Worm (Caenorhabditis elegans): ENCODE results near the gene snx-17.

DNA sequence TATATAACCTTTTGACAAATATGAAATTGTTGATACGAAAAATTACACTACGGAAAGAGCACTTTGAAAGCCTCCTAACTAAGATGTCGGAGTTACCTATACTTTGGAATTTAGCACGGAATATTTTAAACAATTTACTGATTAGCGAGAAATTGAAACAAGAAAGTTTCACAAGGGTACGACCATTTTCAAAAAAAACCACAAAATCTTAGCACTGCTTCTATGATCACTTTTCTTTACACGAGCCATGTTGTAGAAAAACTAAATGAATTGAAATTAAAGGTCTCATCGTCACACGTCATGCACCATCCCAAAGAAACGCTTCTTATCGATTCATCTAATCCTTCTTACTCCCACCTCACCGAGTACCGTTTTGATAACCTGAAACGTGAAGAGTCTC is 12.7 kb upstream of the snx-17 start, which contains the start of gene F09A5.2:
- TF ChIP-seq nhr-25 (tag; optimal IDR thresholded peaks at IDR 0.05) (no peak), ztf-4 (tag; optimal IDR thresholded peaks at IDR 0.05) (no peak), pha-4 (tag; optimal IDR thresholded peaks at IDR 0.05) (no peak), unc-62 (GFP tag; optimal IDR thresholded peaks at IDR 0.05) (no peak), nhr-28 (tag; optimal IDR thresholded peaks at IDR 0.05) (no peak), sea-2 (GFP tag; optimal IDR thresholded peaks at IDR 0.05) (no peak), elt-2 (tag; optimal IDR thresholded peaks at IDR 0.05) (no peak), ceh-82 (tag; optimal IDR thresholded peaks at IDR 0.05) (no peak), elt-1 (tag; optimal IDR thresholded peaks at IDR 0.05) (no peak)

Measured in whole organism, L3 larva.